Fruit fly (Drosophila melanogaster) whole organism, embryonic: ENCODE data around the gene fred.

Source experiments
- CG11695 ChIP-seq: fragments of 200-800 bp; sonication (Bioruptor generic); IDR thresholded peaks from 3 replicates; pipeline ENCODE4 v1.3.6; 2022; ENCODE audit warnings: missing biosample characterization, missing genetic modification characterization
- CG12391 ChIP-seq: fragments of 200-800 bp; sonication (Bioruptor generic); optimal IDR thresholded peaks from 3 replicates; lab custom pipeline; 2018; ENCODE audit warnings: missing biosample characterization, mild to moderate bottlenecking, missing genetic modification characterization, moderate library complexity
- CG12769 ChIP-seq: fragments of 200-800 bp; sonication (Bioruptor generic); optimal IDR thresholded peaks from 2 replicates; lab custom pipeline; 2019; ENCODE audit warnings: missing biosample characterization, mild to moderate bottlenecking, missing genetic modification characterization, moderate library complexity
- CG13775 ChIP-seq: fragments of 200-800 bp; sonication (Bioruptor generic); optimal IDR thresholded peaks from 3 replicates; lab custom pipeline; 2017; ENCODE audit warnings: missing biosample characterization, mild to moderate bottlenecking, missing genetic modification characterization
- CG14710 ChIP-seq: fragments of 200-800 bp; sonication (Bioruptor generic); optimal IDR thresholded peaks from 3 replicates; lab custom pipeline; 2019; ENCODE audit warnings: missing biosample characterization, mild to moderate bottlenecking, missing genetic modification characterization, moderate library complexity
- CG14965 ChIP-seq: fragments of 200-800 bp; sonication (Bioruptor generic); optimal IDR thresholded peaks from 2 replicates; lab custom pipeline; 2016; ENCODE audit warnings: missing biosample characterization, missing genetic modification characterization, borderline replicate concordance
- CG15011 ChIP-seq: fragments of 200-800 bp; sonication (Bioruptor generic); optimal IDR thresholded peaks from 3 replicates; lab custom pipeline; 2018; ENCODE audit warnings: missing biosample characterization, mild to moderate bottlenecking, missing genetic modification characterization
- CG17328 ChIP-seq: fragments of 200-800 bp; sonication (Bioruptor generic); IDR thresholded peaks from 2 replicates; pipeline ENCODE4 v1.3.6; 2022; ENCODE audit warnings: missing biosample characterization, missing genetic modification characterization
- CG17612 ChIP-seq: fragments of 200-800 bp; sonication (Bioruptor generic); IDR thresholded peaks from 2 replicates; pipeline ENCODE4 v1.3.6; 2022; ENCODE audit warnings: missing biosample characterization, missing genetic modification characterization
- CG17829 ChIP-seq: fragments of 200-800 bp; optimal IDR thresholded peaks from 2 replicates; lab custom pipeline; 2019; ENCODE audit warnings: missing biosample characterization, mild to moderate bottlenecking, missing genetic modification characterization, moderate library complexity
- CG18011 ChIP-seq: fragments of 200-800 bp; sonication (Bioruptor generic); optimal IDR thresholded peaks from 2 replicates; lab custom pipeline; 2017; ENCODE audit warnings: missing biosample characterization, missing genetic modification characterization, mild to moderate bottlenecking, moderate library complexity, missing genotype
- CG2116 ChIP-seq: fragments of 200-800 bp; sonication (Bioruptor generic); optimal IDR thresholded peaks from 3 replicates; lab custom pipeline; 2018; ENCODE audit warnings: missing biosample characterization, mild to moderate bottlenecking, missing genetic modification characterization
- CG2129 ChIP-seq: fragments of 200-800 bp; sonication (Bioruptor generic); IDR thresholded peaks from 2 replicates; pipeline ENCODE4 v1.3.6; 2022; ENCODE audit warnings: missing biosample characterization, missing genetic modification characterization; ENCODE audit not compliant: partially characterized antibody
- CG32532 ChIP-seq: fragments of 200-800 bp; sonication (Bioruptor generic); IDR thresholded peaks from 2 replicates; pipeline ENCODE4 v1.3.6; 2022; ENCODE audit warnings: missing biosample characterization, missing genetic modification characterization
- CG33213 ChIP-seq: fragments of 200-800 bp; sonication (Bioruptor generic); optimal IDR thresholded peaks from 3 replicates; lab custom pipeline; 2016; ENCODE audit warnings: missing biosample characterization, missing genetic modification characterization
- CG4328 ChIP-seq: fragments of 200-800 bp; sonication (Bioruptor generic); optimal IDR thresholded peaks from 3 replicates; lab custom pipeline; 2017; ENCODE audit warnings: missing biosample characterization, missing genetic modification reagents, missing genetic modification characterization
- CG6813 ChIP-seq: fragments of 200-800 bp; sonication (Bioruptor generic); optimal IDR thresholded peaks from 2 replicates; lab custom pipeline; 2017; ENCODE audit warnings: missing biosample characterization, missing genetic modification characterization, mild to moderate bottlenecking, moderate library complexity, missing genetic modification reagents
- CG7963 ChIP-seq: fragments of 200-800 bp; sonication (Bioruptor generic); IDR thresholded peaks from 3 replicates; pipeline ENCODE4 v1.3.6; 2022; ENCODE audit warnings: missing biosample characterization, missing genetic modification characterization; ENCODE audit not compliant: partially characterized antibody
- CHES-1-like ChIP-seq: fragments of 200-800 bp; sonication (Bioruptor generic); optimal IDR thresholded peaks from 2 replicates; lab custom pipeline; 2016; ENCODE audit warnings: missing biosample characterization, missing genetic modification characterization
- Doc2 ChIP-seq: fragments of 200-800 bp; sonication (Bioruptor generic); IDR thresholded peaks from 2 replicates; pipeline ENCODE4 v1.3.6; 2022; ENCODE audit warnings: missing biosample characterization, missing genetic modification characterization
- E2f1 ChIP-seq: fragments of 200-800 bp; sonication (Bioruptor generic); IDR thresholded peaks from 2 replicates; pipeline ENCODE4 v1.3.6; 2022; ENCODE audit warnings: missing biosample characterization, missing genetic modification characterization
- Eip74EF ChIP-seq, 2 experiments: fragments of 200-800 bp in 1 of 2; fragments of >200 bp in 1 of 2; sonication (Bioruptor generic) in 1 of 2; optimal IDR thresholded peaks; 2 replicates each; lab custom pipeline; 2017 to 2019; ENCODE audit warnings: missing biosample characterization in 2 of 2, missing genetic modification characterization in 2 of 2, mild to moderate bottlenecking in 1 of 2, moderate library complexity in 1 of 2
- Ets65A ChIP-seq: fragments of 200-800 bp; sonication (Bioruptor generic); peaks from one replicate; lab custom pipeline; 2016; ENCODE audit warnings: missing biosample characterization, missing genetic modification characterization
- HLH3B ChIP-seq: fragments of 200-800 bp; sonication (Bioruptor generic); IDR thresholded peaks from 2 replicates; pipeline ENCODE4 v1.3.6; 2022; ENCODE audit warnings: missing biosample characterization, missing genetic modification characterization
- HmgD ChIP-seq: fragments of 200-800 bp; sonication (Bioruptor generic); optimal IDR thresholded peaks from 3 replicates; lab custom pipeline; 2016; ENCODE audit warnings: missing biosample characterization, missing genetic modification characterization
- Hr39 ChIP-seq: fragments of >200 bp; optimal IDR thresholded peaks from 2 replicates; lab custom pipeline; 2017
- Hr51 ChIP-seq, 2 experiments: fragments of 200-800 bp; sonication (Bioruptor generic); optimal IDR thresholded peaks; 2 replicates in 1 of 2; 3 replicates in 1 of 2; lab custom pipeline; 2016 to 2018; ENCODE audit warnings: missing biosample characterization in 2 of 2, missing genetic modification characterization in 2 of 2, mild to moderate bottlenecking in 1 of 2, moderate library complexity in 1 of 2
- Mad ChIP-seq: fragments of 200-800 bp; sonication (Bioruptor generic); optimal IDR thresholded peaks from 2 replicates; lab custom pipeline; 2016; ENCODE audit warnings: missing biosample characterization, missing genetic modification characterization
- Max ChIP-seq: fragments of 200-800 bp; sonication (Bioruptor generic); optimal IDR thresholded peaks from 2 replicates; lab custom pipeline; 2016; ENCODE audit warnings: missing biosample characterization, mild to moderate bottlenecking, missing genetic modification characterization
- Rfx ChIP-seq: fragments of 200-800 bp; sonication (Bioruptor generic); IDR thresholded peaks from 2 replicates; pipeline ENCODE4 v1.3.6; 2022; ENCODE audit warnings: missing biosample characterization, missing genetic modification characterization
- Scr ChIP-seq: fragments of 200-800 bp; sonication (Bioruptor generic); IDR thresholded peaks from 2 replicates; pipeline ENCODE4 v1.3.6; 2022; ENCODE audit warnings: missing biosample characterization, missing genetic modification characterization; ENCODE audit not compliant: partially characterized antibody
- Sox102F ChIP-seq: fragments of 200-800 bp; sonication (Bioruptor generic); optimal IDR thresholded peaks from 2 replicates; lab custom pipeline; 2018; ENCODE audit warnings: missing biosample characterization, mild to moderate bottlenecking, missing genetic modification characterization, moderate library complexity
- Sry-δ ChIP-seq: fragments of 200-800 bp; sonication (Bioruptor generic); optimal IDR thresholded peaks from 2 replicates; lab custom pipeline; 2016; ENCODE audit warnings: missing biosample characterization, missing genetic modification characterization
- Xbp1 ChIP-seq: fragments of 200-800 bp; sonication (Bioruptor generic); optimal IDR thresholded peaks from 3 replicates; lab custom pipeline; 2016; ENCODE audit warnings: missing biosample characterization, mild to moderate bottlenecking, missing genetic modification characterization
- Xrp1 ChIP-seq: fragments of 200-800 bp; sonication (Bioruptor generic); IDR thresholded peaks from 2 replicates; pipeline ENCODE4 v1.3.6; 2022; ENCODE audit warnings: missing biosample characterization, missing genetic modification characterization
- chinmo ChIP-seq: fragments of 200-800 bp; sonication (Bioruptor generic); IDR thresholded peaks from 4 replicates; pipeline ENCODE4 v1.3.6; 2022; ENCODE audit warnings: missing biosample characterization, missing genetic modification characterization; ENCODE audit not compliant: partially characterized antibody
- dpn ChIP-seq, 2 experiments: fragments of 200-800 bp; sonication (Bioruptor generic); optimal IDR thresholded peaks; 3 replicates each; lab custom pipeline; 2016; ENCODE audit warnings: missing biosample characterization in 2 of 2, missing genetic modification characterization in 2 of 2
- ems ChIP-seq: fragments of 200-800 bp; sonication (Bioruptor generic); optimal IDR thresholded peaks from 3 replicates; lab custom pipeline; 2016; ENCODE audit warnings: missing biosample characterization, missing genetic modification characterization
- ftz-f1 ChIP-seq: fragments of 200-800 bp; sonication (Bioruptor generic); optimal IDR thresholded peaks from 2 replicates; lab custom pipeline; 2016; ENCODE audit warnings: missing biosample characterization, missing genetic modification characterization
- klu ChIP-seq: fragments of 200-800 bp; sonication (Bioruptor generic); IDR thresholded peaks from 2 replicates; pipeline ENCODE4 v1.3.6; 2022; ENCODE audit warnings: missing biosample characterization, missing genetic modification characterization
- mirr ChIP-seq: fragments of 200-800 bp; sonication (Bioruptor generic); optimal IDR thresholded peaks from 3 replicates; lab custom pipeline; 2018; ENCODE audit warnings: missing biosample characterization, mild to moderate bottlenecking, missing genetic modification characterization
- nerfin-1 ChIP-seq: fragments of 200-800 bp; sonication (Bioruptor generic); optimal IDR thresholded peaks from 3 replicates; lab custom pipeline; 2019; ENCODE audit warnings: missing biosample characterization, mild to moderate bottlenecking, missing genetic modification characterization, moderate library complexity
- p53 ChIP-seq: fragments of 200-800 bp; sonication (Bioruptor generic); optimal IDR thresholded peaks from 2 replicates; lab custom pipeline; 2016; ENCODE audit warnings: missing biosample characterization, missing genetic modification characterization
- pho ChIP-seq: fragments of 200-800 bp; sonication (Bioruptor generic); optimal IDR thresholded peaks from 2 replicates; lab custom pipeline; 2016; ENCODE audit warnings: missing biosample characterization, missing genetic modification characterization
- sd ChIP-seq: fragments of 200-800 bp; sonication (Bioruptor generic); optimal IDR thresholded peaks from 3 replicates; lab custom pipeline; 2018; ENCODE audit warnings: missing biosample characterization, mild to moderate bottlenecking, missing genetic modification characterization, moderate library complexity
- sens ChIP-seq: fragments of 200-800 bp; sonication (Bioruptor generic); peaks from one replicate; lab custom pipeline; 2016; ENCODE audit warnings: missing biosample characterization, missing genetic modification characterization
- sisA ChIP-seq: fragments of 200-800 bp; sonication (Bioruptor generic); IDR thresholded peaks from 2 replicates; pipeline ENCODE4 v1.3.6; 2022; ENCODE audit warnings: missing biosample characterization, missing genetic modification characterization
- tna ChIP-seq: fragments of 200-800 bp; sonication (Bioruptor generic); IDR thresholded peaks from 2 replicates; pipeline ENCODE4 v1.3.6; 2022; ENCODE audit warnings: missing biosample characterization, missing genetic modification characterization; ENCODE audit not compliant: partially characterized antibody
- trem ChIP-seq: fragments of 200-800 bp; optimal IDR thresholded peaks from 3 replicates; lab custom pipeline; 2019; ENCODE audit warnings: missing biosample characterization, mild to moderate bottlenecking, missing genetic modification characterization, moderate library complexity
- unpg ChIP-seq: fragments of 200-800 bp; sonication (Bioruptor generic); optimal IDR thresholded peaks from 3 replicates; lab custom pipeline; 2018; ENCODE audit warnings: missing biosample characterization, mild to moderate bottlenecking, missing genetic modification characterization, moderate library complexity
- zfh1 ChIP-seq: fragments of 200-800 bp; sonication (Bioruptor generic); IDR thresholded peaks from 3 replicates; pipeline ENCODE4 v1.3.6; 2022; ENCODE audit warnings: missing biosample characterization, missing genetic modification characterization

fred gene

DNA sequence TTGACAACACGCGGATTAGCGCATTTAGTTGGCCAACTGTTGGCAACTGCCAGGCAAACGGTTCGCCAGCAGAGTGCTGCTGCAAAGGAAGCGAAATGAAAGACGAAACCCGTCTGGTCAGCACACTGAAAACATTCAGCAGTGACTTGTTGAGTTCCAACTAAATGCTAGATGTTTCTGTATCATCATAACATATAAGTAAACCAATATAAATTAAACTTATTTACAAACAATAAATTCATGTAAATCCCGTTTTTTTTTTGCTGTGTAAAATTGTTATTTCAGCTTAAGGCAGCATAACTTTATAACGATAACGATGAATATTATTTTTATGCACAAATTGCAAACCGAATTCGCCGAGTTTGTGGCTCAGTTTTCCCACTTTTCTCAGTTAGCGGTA, 133.4 kb downstream of the fred start (continued):
- TF ChIP-seq dpn (GFP tag; optimal IDR thresholded peaks at IDR 0.05; lab: Kevin White, UChicago) (no peak), HLH3B (no peak), CG33213 (GFP tag; lab: Kevin White, UChicago) (no peak), E2f1 (GFP tag; lab: Robert Waterston, UW) (no peak), CG17829 (tag; lab: Kevin White, UChicago) (no peak), Xbp1 (GFP tag; lab: Kevin White, UChicago) (no peak), p53 (GFP tag; lab: Kevin White, UChicago) (no peak), pho (no peak), Mad (GFP tag; lab: Kevin White, UChicago) (no peak), HmgD (no peak), Doc2 (GFP tag; lab: Robert Waterston, UW) (no peak), CG14965 (no peak), Ets65A (GFP tag; lab: Kevin White, UChicago) (no peak), Sox102F (GFP tag; lab: Kevin White, UChicago) (peak; percentile 6), CG13775 (GFP tag; lab: Kevin White, UChicago) (peak; percentile 2), klu (no peak), Scr (no peak), CHES-1-like (no peak), Xrp1 (GFP tag; lab: Robert Waterston, UW) (peak; percentile 45; the same call in 1 of the 2 replicates), chinmo (no peak), CG17328 (GFP tag; lab: Robert Waterston, UW) (no peak), nerfin-1 (tag; lab: Kevin White, UChicago) (no peak), CG6813 (GFP tag; lab: Kevin White, UChicago) (no peak), CG32532 (GFP tag; lab: Robert Waterston, UW) (no peak), Sry-δ (no peak), CG7963 (no peak), CG18011 (GFP tag; lab: Kevin White, UChicago) (no peak), sens (GFP tag; lab: Kevin White, UChicago) (peak; percentile 77), CG11695 (peak; percentile 34; the same call in 1 of the 3 replicates), CG2116 (GFP tag; lab: Kevin White, UChicago) (no peak), Max (GFP tag; lab: Kevin White, UChicago) (no peak), trem (tag; lab: Kevin White, UChicago) (no peak), sisA (peak; percentile 20; the same call in 1 of the 2 replicates), unpg (GFP tag; lab: Kevin White, UChicago) (peak; percentile 23), sd (tag; lab: Kevin White, UChicago) (no peak), CG2129 (GFP tag; lab: Robert Waterston, UW) (no peak), mirr (no peak), CG12769 (tag; lab: Kevin White, UChicago) (no peak), CG4328 (GFP tag; lab: Kevin White, UChicago) (no peak), CG14710 (tag; lab: Kevin White, UChicago) (peak; percentile 7), ftz-f1 (GFP tag; lab: Kevin White, UChicago) (no peak), Hr51 (GFP tag; optimal IDR thresholded peaks at IDR 0.05; lab: Kevin White, UChicago) (no peak), Eip74EF (GFP tag; optimal IDR thresholded peaks at IDR 0.05; lab: Kevin White, UChicago) (no peak), ems (GFP tag; lab: Kevin White, UChicago) (no peak), tna (no peak), Rfx (GFP tag; lab: Robert Waterston, UW) (no peak), CG12391 (tag; lab: Kevin White, UChicago) (peak; percentile 1), zfh1 (GFP tag; lab: Robert Waterston, UW) (no peak), Hr39 (no peak), CG17612 (GFP tag; lab: Robert Waterston, UW) (no peak), CG15011 (GFP tag; lab: Kevin White, UChicago) (no peak)
